Fruit fly (Drosophila melanogaster): ENCODE measurements around the gene CG34148.

dm6 chr3R:21862868-21863267 lies 15.6 kb downstream of the CG34148 start:
- TF ChIP-seq kay (GFP tag; ENCODE audit: borderline replicate concordance) (no peak), CG7045 (GFP tag; optimal IDR thresholded peaks at IDR 0.05) (no peak), Hr96 (GFP tag; optimal IDR thresholded peaks at IDR 0.05) (no peak), Mnt (GFP tag; optimal IDR thresholded peaks at IDR 0.05) (no peak), cic (GFP tag; optimal IDR thresholded peaks at IDR 0.05) (no peak), CG14711 (tag; optimal IDR thresholded peaks at IDR 0.05) (no peak), CG1620 (GFP tag; optimal IDR thresholded peaks at IDR 0.05) (no peak), CG11617 (GFP tag; optimal IDR thresholded peaks at IDR 0.05) (no peak), CG12768 (GFP tag; optimal IDR thresholded peaks at IDR 0.05) (no peak)
